Worm (Caenorhabditis elegans) whole organism, young adult: ENCODE data around the gene srz-18.

Experiments
- C17E4.6 ChIP-seq: fragments of 200-800 bp; sonication (Bioruptor generic); IDR thresholded peaks from 2 replicates; pipeline ENCODE4 v1.3.6; 2022; ENCODE audit warnings: missing genetic modification reagents, missing genetic modification characterization, missing compliant biosample characterization
- F37B4.10 ChIP-seq: fragments of 200-800 bp; sonication (Bioruptor generic); IDR thresholded peaks from 2 replicates; pipeline ENCODE4 v1.3.6; 2022; ENCODE audit warnings: missing genetic modification characterization, missing compliant biosample characterization
- F57C9.4 ChIP-seq: sonication (generic microtip); optimal IDR thresholded peaks from 2 replicates; lab custom pipeline; 2017; ENCODE audit warnings: mild to moderate bottlenecking, missing genetic modification characterization, missing compliant biosample characterization
- T26A5.8 ChIP-seq: sonication (generic microtip); optimal IDR thresholded peaks from 2 replicates; lab custom pipeline; 2016; ENCODE audit warnings: missing genetic modification characterization, missing compliant biosample characterization
- Y53F4B.3 ChIP-seq: fragments of 200-800 bp; sonication (Bioruptor generic); IDR thresholded peaks from 2 replicates; pipeline ENCODE4 v1.3.6; 2022; ENCODE audit warnings: missing genetic modification reagents, missing genetic modification characterization, missing compliant biosample characterization
- ama-1 ChIP-seq, 3 experiments: fragments of 150-350 bp in 1 of 3; sonication (generic microtip) in 2 of 3; optimal IDR thresholded peaks; 2 replicates each; lab custom pipeline; 2014 to 2018; ENCODE audit warnings: missing biosample characterization in 2 of 3, missing genetic modification characterization in 2 of 3, missing genetic modification reagents in 2 of 3
- atf-7 ChIP-seq: sonication (generic microtip); optimal IDR thresholded peaks from 2 replicates; lab custom pipeline; 2017; ENCODE audit warnings: mild to moderate bottlenecking, missing genetic modification characterization, missing compliant biosample characterization
- attf-5 ChIP-seq: fragments of 200-800 bp; sonication (Bioruptor generic); optimal IDR thresholded peaks from 2 replicates; lab custom pipeline; 2018; ENCODE audit warnings: mild to moderate bottlenecking, missing genetic modification characterization, missing compliant biosample characterization
- bed-1 ChIP-seq: fragments of 200-800 bp; sonication (Bioruptor generic); IDR thresholded peaks from 2 replicates; pipeline ENCODE4 v1.3.6; 2022; ENCODE audit warnings: missing genetic modification reagents, missing genetic modification characterization, missing compliant biosample characterization
- cebp-1 ChIP-seq, 2 experiments: fragments of 200-800 bp in 1 of 2; sonication (Bioruptor generic) in 1 of 2; sonication (generic microtip) in 1 of 2; IDR thresholded peaks in 1 of 2; optimal IDR thresholded peaks in 1 of 2; 2 replicates each; pipeline versions ENCODE4 v1.3.6 to Lab custom; 2017 to 2022; ENCODE audit warnings: missing compliant biosample characterization in 2 of 2, missing genetic modification characterization in 2 of 2, mild to moderate bottlenecking in 1 of 2, missing genetic modification reagents in 1 of 2, moderate library complexity in 1 of 2
- die-1 ChIP-seq: sonication (generic microtip); optimal IDR thresholded peaks from 2 replicates; lab custom pipeline; 2016; ENCODE audit warnings: missing genotype, mild to moderate bottlenecking, missing genetic modification characterization, missing compliant biosample characterization
- egl-44 ChIP-seq: fragments of 200-800 bp; sonication (Bioruptor generic); IDR thresholded peaks from 2 replicates; pipeline ENCODE4 v1.3.6; 2022; ENCODE audit warnings: missing genetic modification reagents, missing genetic modification characterization, missing compliant biosample characterization
- fkh-3 ChIP-seq: sonication (generic microtip); optimal IDR thresholded peaks from 2 replicates; lab custom pipeline; 2016; ENCODE audit warnings: mild to moderate bottlenecking, missing genetic modification characterization, missing compliant biosample characterization
- him-1 ChIP-seq: sonication (generic microtip); optimal IDR thresholded peaks from 2 replicates; lab custom pipeline; 2016; ENCODE audit warnings: missing genotype, missing genetic modification reagents, missing genetic modification characterization, missing compliant biosample characterization
- hmg-1.2 ChIP-seq: fragments of 200-800 bp; sonication (Bioruptor generic); IDR thresholded peaks from 2 replicates; pipeline ENCODE4 v1.3.6; 2022; ENCODE audit warnings: missing genetic modification reagents, missing genetic modification characterization, missing compliant biosample characterization
- hmg-20 ChIP-seq: fragments of 200-800 bp; sonication (Bioruptor generic); IDR thresholded peaks from 2 replicates; pipeline ENCODE4 v1.3.6; 2022; ENCODE audit warnings: missing genetic modification reagents, missing genetic modification characterization, missing compliant biosample characterization
- hrde-1 ChIP-seq: sonication (generic microtip); optimal IDR thresholded peaks from 2 replicates; lab custom pipeline; 2016; ENCODE audit warnings: missing genetic modification characterization, mild to moderate bottlenecking, missing compliant biosample characterization, moderate library complexity, missing genotype, missing genetic modification reagents, borderline replicate concordance
- let-607 ChIP-seq, 2 experiments: fragments of 200-800 bp in 1 of 2; sonication (Bioruptor generic) in 1 of 2; sonication (generic microtip) in 1 of 2; optimal IDR thresholded peaks; 2 replicates each; lab custom pipeline; 2016 to 2018; ENCODE audit warnings: mild to moderate bottlenecking in 2 of 2, missing compliant biosample characterization in 2 of 2, missing genetic modification characterization in 2 of 2, moderate library complexity in 2 of 2, missing genotype in 1 of 2
- lin-26 ChIP-seq: fragments of 200-800 bp; sonication (Bioruptor generic); IDR thresholded peaks from 2 replicates; pipeline ENCODE4 v1.3.6; 2022; ENCODE audit warnings: missing genetic modification reagents, missing genetic modification characterization, missing compliant biosample characterization
- lin-35 ChIP-seq, 3 experiments: fragments of 150-350 bp in 2 of 3; sonication (generic microtip) in 1 of 3; optimal IDR thresholded peaks; 2 replicates each; lab custom pipeline; 2014 to 2018; ENCODE audit warnings: missing biosample characterization in 3 of 3, missing genetic modification characterization in 3 of 3, missing genetic modification reagents in 3 of 3
- lsy-27 ChIP-seq: sonication (generic microtip); optimal IDR thresholded peaks from 2 replicates; lab custom pipeline; 2017; ENCODE audit warnings: missing genetic modification characterization, mild to moderate bottlenecking, missing compliant biosample characterization, antibody characterized with exemption, missing genotype, borderline replicate concordance; ENCODE audit not compliant: insufficient read depth
- mcd-1 ChIP-seq: fragments of 200-800 bp; sonication (Bioruptor generic); IDR thresholded peaks from 2 replicates; pipeline ENCODE4 v1.3.6; 2022; ENCODE audit warnings: missing genetic modification reagents, missing genetic modification characterization, missing compliant biosample characterization
- nfyb-1 ChIP-seq: fragments of 200-800 bp; sonication (Bioruptor generic); IDR thresholded peaks from 2 replicates; pipeline ENCODE4 v1.3.6; 2022; ENCODE audit warnings: missing genetic modification reagents, missing genetic modification characterization, missing compliant biosample characterization
- nhr-120 ChIP-seq: fragments of 200-800 bp; sonication (Bioruptor generic); IDR thresholded peaks from 2 replicates; pipeline ENCODE4 v1.3.6; 2022; ENCODE audit warnings: missing genetic modification characterization, missing compliant biosample characterization
- nhr-80 ChIP-seq: sonication (generic microtip); optimal IDR thresholded peaks from 2 replicates; lab custom pipeline; 2016; ENCODE audit warnings: missing genetic modification characterization, missing compliant biosample characterization
- nhr-90 ChIP-seq: sonication (generic microtip); optimal IDR thresholded peaks from 2 replicates; lab custom pipeline; 2016; ENCODE audit warnings: missing genotype, mild to moderate bottlenecking, missing genetic modification characterization, missing compliant biosample characterization
- pha-4 ChIP-seq: fragments of 150-350 bp; sonication (generic microtip); optimal IDR thresholded peaks from 2 replicates; lab custom pipeline; 2014; ENCODE audit warnings: missing biosample characterization, missing genetic modification reagents, missing genetic modification characterization
- rpc-1 ChIP-seq, 2 experiments: fragments of 150-350 bp in 1 of 2; sonication (generic microtip) in 1 of 2; optimal IDR thresholded peaks; 2 replicates each; lab custom pipeline; 2014 to 2018; ENCODE audit warnings: missing biosample characterization in 1 of 2, missing genetic modification characterization in 1 of 2, missing genetic modification reagents in 1 of 2, missing genotype in 1 of 2
- sea-2 ChIP-seq: fragments of 200-800 bp; sonication (Bioruptor generic); IDR thresholded peaks from 2 replicates; pipeline ENCODE4 v1.3.6; 2022; ENCODE audit warnings: missing genetic modification characterization, missing compliant biosample characterization
- snpc-1.3 ChIP-seq: sonication (generic microtip); optimal IDR thresholded peaks from 2 replicates; lab custom pipeline; 2017; ENCODE audit warnings: missing genetic modification characterization, mild to moderate bottlenecking, missing compliant biosample characterization, antibody characterized with exemption, moderate library complexity, missing genotype, missing genetic modification reagents; ENCODE audit not compliant: insufficient read depth
- sptf-2 ChIP-seq: fragments of 200-800 bp; sonication (Bioruptor generic); optimal IDR thresholded peaks from 2 replicates; lab custom pipeline; 2018; ENCODE audit warnings: mild to moderate bottlenecking, missing genetic modification characterization, missing compliant biosample characterization
- unc-62 ChIP-seq: fragments of 150-350 bp; optimal IDR thresholded peaks from 2 replicates; lab custom pipeline; 2014; ENCODE audit warnings: missing biosample characterization, missing genetic modification reagents, missing genetic modification characterization
- xnd-1 ChIP-seq: sonication (generic microtip); optimal IDR thresholded peaks from 2 replicates; lab custom pipeline; 2016; ENCODE audit warnings: missing genotype, missing genetic modification reagents, missing genetic modification characterization, missing compliant biosample characterization
- zfh-2 ChIP-seq: fragments of 200-800 bp; sonication (Bioruptor generic); conservative IDR thresholded peaks from 2 replicates; pipeline ENCODE4 v1.3.6; 2022; ENCODE audit warnings: missing genetic modification reagents, missing genetic modification characterization, missing compliant biosample characterization
- ztf-25 ChIP-seq: fragments of 200-800 bp; sonication (Bioruptor generic); IDR thresholded peaks from 2 replicates; pipeline ENCODE4 v1.3.6; 2022; ENCODE audit warnings: missing genetic modification reagents, missing genetic modification characterization, missing compliant biosample characterization
- ztf-28 ChIP-seq: fragments of 200-800 bp; sonication (Bioruptor generic); IDR thresholded peaks from 2 replicates; pipeline ENCODE4 v1.3.6; 2022; ENCODE audit warnings: missing genetic modification reagents, missing genetic modification characterization, missing compliant biosample characterization

The srz-18 gene

DNA sequence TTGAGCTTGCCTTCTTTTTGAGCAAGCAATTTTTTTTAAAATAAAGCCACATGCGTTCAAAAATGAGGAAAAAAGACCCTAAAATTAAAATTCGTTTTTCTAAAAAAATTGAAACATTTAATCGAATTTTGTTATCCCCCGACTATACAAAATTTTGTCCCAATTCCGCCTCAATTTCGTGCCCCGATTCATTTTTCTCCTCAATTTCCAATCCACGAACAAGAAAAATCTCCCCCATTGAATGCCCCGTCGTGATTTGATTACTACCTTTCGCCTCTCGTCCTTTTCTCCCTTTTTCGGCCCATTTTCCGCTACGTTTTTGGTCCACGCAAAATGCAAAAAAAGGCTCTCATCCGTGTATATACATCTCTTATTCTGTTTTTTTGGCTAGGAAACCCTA, 25.4 kb downstream of the srz-18 start:
- TF ChIP-seq hmg-20 (GFP tag; lab: Robert Waterston, UW) (no peak), hrde-1 (tag; lab: Kevin White, UChicago) (no peak), lin-26 (GFP tag; lab: Robert Waterston, UW) (no peak), sptf-2 (GFP tag; lab: Kevin White, UChicago) (no peak), nhr-90 (no peak), die-1 (tag; lab: Kevin White, UChicago) (no peak)

ce11 chrV:20654350-20654749, 27.8 kb downstream of the srz-18 start, which contains the start of gene mnr-1:
TSS of gene mnr-1 (plus strand) at chrV:20654650.
- TF ChIP-seq attf-5 (GFP tag; lab: Kevin White, UChicago), result no peak
- TF ChIP-seq T26A5.8, result no peak
- TF ChIP-seq sea-2 (GFP tag; lab: Robert Waterston, UW), result no peak
- no peak for TF ChIP-seq unc-62 (GFP tag; lab: Kevin White, UChicago)
- TF ChIP-seq F37B4.10, result no peak
- TF ChIP-seq, all 124 proteins: peak for 0

DNA sequence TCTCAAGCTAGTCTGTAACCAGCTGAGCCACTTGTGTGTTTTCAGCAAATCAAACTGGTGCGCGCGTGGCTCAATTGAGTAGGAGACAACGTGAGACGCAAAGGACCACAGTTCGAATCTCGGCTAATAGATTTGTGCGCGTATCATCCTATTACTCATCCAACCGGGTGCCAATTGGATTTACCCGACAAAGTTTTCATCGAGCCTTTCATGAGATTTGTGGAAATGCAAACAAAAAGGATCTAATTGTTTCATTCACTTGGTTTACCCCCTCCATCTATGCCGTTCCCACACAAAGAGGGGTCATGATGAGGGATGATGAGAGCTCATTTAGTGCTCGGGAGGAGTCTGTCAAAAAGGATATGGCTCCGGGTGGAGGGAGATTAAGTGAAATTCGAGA, 28.7 kb downstream of the srz-18 start:
- TF ChIP-seq hmg-1.2 (GFP tag; lab: Robert Waterston, UW) (no peak), rpc-1 (optimal IDR thresholded peaks at IDR 0.05; lab: Kevin White, UChicago) (no peak), rpc-1 (tag; optimal IDR thresholded peaks at IDR 0.05; lab: Kevin White, UChicago) (peak; percentile 27), nfyb-1 (GFP tag; lab: Robert Waterston, UW) (no peak), bed-1 (GFP tag; lab: Robert Waterston, UW) (0 out of 2 replicates have a peak, but pooled peaks have one; percentile 50), atf-7 (tag; lab: Kevin White, UChicago) (no peak)
- TF ChIP-seq, all 124 proteins: peak for 2

DNA sequence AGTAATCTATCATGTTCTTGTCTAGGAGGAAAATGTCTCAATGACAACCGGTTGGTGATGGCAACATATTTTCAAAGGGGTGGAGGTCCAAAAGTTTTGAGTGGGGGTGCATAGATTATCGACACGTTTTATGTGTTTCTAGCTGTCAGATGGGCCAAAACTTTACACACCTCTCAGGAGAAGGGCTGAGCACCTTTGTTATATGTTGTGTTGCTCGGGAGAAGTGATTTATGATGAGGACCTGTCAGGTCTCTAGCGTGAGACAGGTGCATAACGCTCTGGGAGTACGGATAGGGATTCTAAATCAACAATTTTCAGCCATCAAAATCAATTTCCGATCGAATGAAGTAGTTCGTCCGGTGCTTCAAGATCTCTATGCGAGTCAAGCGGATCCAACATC, 30.1 kb downstream of the srz-18 start:
- TF ChIP-seq Y53F4B.3 (GFP tag; lab: Robert Waterston, UW), result no peak
- no peak for TF ChIP-seq nfyb-1 (GFP tag; lab: Robert Waterston, UW)
- no peak for TF ChIP-seq pha-4
- TF ChIP-seq fkh-3 (tag; lab: Kevin White, UChicago), result no peak
- TF ChIP-seq T26A5.8, result no peak
- no peak for TF ChIP-seq lin-35 (GFP tag; optimal IDR thresholded peaks at IDR 0.05; lab: Kevin White, UChicago)
- TF ChIP-seq, all 124 proteins: peak for 0

DNA sequence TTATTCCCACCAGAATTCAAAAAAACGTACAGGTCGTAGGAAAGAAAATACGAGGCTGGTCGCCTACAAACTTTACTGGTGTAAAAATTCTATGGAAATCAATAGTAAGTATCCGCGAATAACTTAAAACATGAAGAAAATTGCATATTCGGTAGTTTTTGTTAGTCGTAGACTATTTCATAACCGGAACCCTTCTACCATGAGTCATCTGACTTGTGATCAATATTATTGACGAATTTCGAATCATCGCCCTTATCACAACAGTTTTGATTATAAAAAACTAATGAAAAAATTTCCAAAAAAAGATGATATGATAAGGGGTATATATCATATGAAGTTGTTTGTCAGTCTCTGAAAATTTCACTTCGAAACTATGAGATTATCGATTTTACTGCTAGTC, 33.5 kb downstream of the srz-18 start, which contains the start of gene W01F3.2:
Gene W01F3.2 (plus strand): TSS at position 301 of the 400 bp plus-strand sequence.
- TF ChIP-seq cebp-1 (GFP tag; IDR thresholded peaks at IDR 0.05; lab: Robert Waterston, UW) (no peak), cebp-1 (tag; optimal IDR thresholded peaks at IDR 0.05; lab: Kevin White, UChicago) (peak; percentile 47), ztf-25 (GFP tag; lab: Robert Waterston, UW) (no peak)

ce11 chrV:20662474-20662873, 36.0 kb downstream of the srz-18 start:
- TF ChIP-seq ztf-28 (GFP tag; lab: Robert Waterston, UW), result no peak
- no peak for TF ChIP-seq rpc-1 (optimal IDR thresholded peaks at IDR 0.05; lab: Kevin White, UChicago)
- no peak for TF ChIP-seq rpc-1 (tag; optimal IDR thresholded peaks at IDR 0.05; lab: Kevin White, UChicago)

ce11 chrV:20663736-20664135, 37.2 kb downstream of the srz-18 start:
- no peak for TF ChIP-seq C17E4.6 (GFP tag; lab: Robert Waterston, UW)
- no peak for TF ChIP-seq F57C9.4 (tag; lab: Kevin White, UChicago)
- no peak for TF ChIP-seq mcd-1 (GFP tag; lab: Robert Waterston, UW)
- no peak for TF ChIP-seq nhr-120
- no peak for TF ChIP-seq let-607 (tag; optimal IDR thresholded peaks at IDR 0.05; lab: Kevin White, UChicago)
- no peak for TF ChIP-seq zfh-2 (GFP tag; lab: Robert Waterston, UW)
- no peak for TF ChIP-seq nhr-80 (tag; lab: Kevin White, UChicago)
- TF ChIP-seq egl-44 (GFP tag; lab: Robert Waterston, UW), result no peak
- TF ChIP-seq him-1 (tag; lab: Kevin White, UChicago), result no peak
- TF ChIP-seq lsy-27 (tag; lab: Kevin White, UChicago), result no peak
- TF ChIP-seq ama-1 (optimal IDR thresholded peaks at IDR 0.05; lab: Kevin White, UChicago), result no peak
- TF ChIP-seq ama-1 (GFP tag; optimal IDR thresholded peaks at IDR 0.05; lab: Kevin White, UChicago), result no peak
- TF ChIP-seq snpc-1.3 (tag; lab: Kevin White, UChicago), result no peak
- no peak for TF ChIP-seq xnd-1 (tag; lab: Kevin White, UChicago)
- TF ChIP-seq rpc-1 (optimal IDR thresholded peaks at IDR 0.05; lab: Kevin White, UChicago), result no peak
- no peak for TF ChIP-seq rpc-1 (tag; optimal IDR thresholded peaks at IDR 0.05; lab: Kevin White, UChicago)
- no peak for TF ChIP-seq F37B4.10
